Fruit fly (Drosophila melanogaster) whole organism, wandering third instar larva: Measurements from ENCODE around the gene pzg.

Experiments used
- Abd-B ChIP-seq: fragments of >200 bp; optimal IDR thresholded peaks from 2 replicates; lab custom pipeline; 2017; ENCODE audit warnings: missing biosample characterization, missing genetic modification characterization
- CG32264 ChIP-seq: fragments of 200-800 bp; sonication (Bioruptor generic); optimal IDR thresholded peaks from 2 replicates; lab custom pipeline; 2016; ENCODE audit warnings: missing biosample characterization, missing genetic modification characterization
- CG9705 ChIP-seq: fragments of 200-800 bp; sonication (Bioruptor generic); optimal IDR thresholded peaks from 2 replicates; lab custom pipeline; 2018; ENCODE audit warnings: missing biosample characterization, mild to moderate bottlenecking, missing genetic modification characterization
- CrebA ChIP-seq: fragments of 200-800 bp; sonication (Bioruptor generic); optimal IDR thresholded peaks from 2 replicates; lab custom pipeline; 2016; ENCODE audit warnings: missing biosample characterization, mild to moderate bottlenecking, missing genetic modification characterization, borderline replicate concordance
- Dfd ChIP-seq: fragments of >200 bp; optimal IDR thresholded peaks from 2 replicates; lab custom pipeline; 2017; ENCODE audit warnings: missing biosample characterization, missing genetic modification characterization
- Dif ChIP-seq: fragments of 200-275, 200-300 bp; sonication (Bioruptor generic); optimal IDR thresholded peaks from 2 replicates; lab custom pipeline; 2018; ENCODE audit warnings: missing biosample characterization, missing genetic modification characterization; ENCODE audit not compliant: partially characterized antibody
- GATAd ChIP-seq: sonication (Bioruptor generic); optimal IDR thresholded peaks from 2 replicates; lab custom pipeline; 2016; ENCODE audit warnings: missing biosample characterization, missing genetic modification characterization
- HLH106 ChIP-seq: fragments of 200-800 bp; optimal IDR thresholded peaks from 3 replicates; lab custom pipeline; 2019; ENCODE audit warnings: missing biosample characterization, mild to moderate bottlenecking, missing genetic modification characterization, moderate library complexity
- Hr78 ChIP-seq: fragments of >200 bp; optimal IDR thresholded peaks from 2 replicates; lab custom pipeline; 2017; ENCODE audit warnings: missing biosample characterization, missing genetic modification characterization
- Hr83 ChIP-seq: fragments of 200-300 bp; sonication (Bioruptor generic); optimal IDR thresholded peaks from 2 replicates; lab custom pipeline; 2016; ENCODE audit warnings: missing biosample characterization, mild to moderate bottlenecking, missing genetic modification characterization, moderate library complexity; ENCODE audit not compliant: poor library complexity, severe bottlenecking
- Jra ChIP-seq: sonication (Bioruptor generic); optimal IDR thresholded peaks from 2 replicates; lab custom pipeline; 2016; ENCODE audit warnings: missing biosample characterization, missing genetic modification characterization
- Mio ChIP-seq: sonication (Bioruptor generic); optimal IDR thresholded peaks from 2 replicates; lab custom pipeline; 2016; ENCODE audit warnings: missing biosample characterization, missing genetic modification characterization
- N ChIP-seq: fragments of >200 bp; optimal IDR thresholded peaks from 2 replicates; lab custom pipeline; 2018; ENCODE audit warnings: missing biosample characterization, missing external identifiers, missing genetic modification characterization
- OdsH ChIP-seq: fragments of 200-800 bp; sonication (Bioruptor generic); optimal IDR thresholded peaks from 2 replicates; lab custom pipeline; 2016; ENCODE audit warnings: missing biosample characterization, mild to moderate bottlenecking, missing genetic modification characterization
- Rel ChIP-seq, 2 experiments: fragments of 200-800 bp; sonication (Bioruptor generic) in 1 of 2; optimal IDR thresholded peaks; 2 replicates in 1 of 2; 3 replicates in 1 of 2; lab custom pipeline; 2016 to 2019; ENCODE audit warnings: mild to moderate bottlenecking in 2 of 2, missing biosample characterization in 2 of 2, missing genetic modification characterization in 2 of 2, moderate library complexity in 1 of 2
- Vsx2 ChIP-seq: fragments of 200-300, 225-300 bp; sonication (Bioruptor generic); optimal IDR thresholded peaks from 2 replicates; lab custom pipeline; 2018; ENCODE audit warnings: missing biosample characterization, missing genetic modification characterization; ENCODE audit not compliant: partially characterized antibody
- br ChIP-seq: fragments of 200-800 bp; sonication (Bioruptor generic); optimal IDR thresholded peaks from 2 replicates; lab custom pipeline; 2016; ENCODE audit warnings: missing biosample characterization, missing genetic modification characterization
- brk ChIP-seq: fragments of 200-800 bp; sonication (Bioruptor generic); optimal IDR thresholded peaks from 2 replicates; lab custom pipeline; 2016; ENCODE audit warnings: missing biosample characterization, mild to moderate bottlenecking, missing genetic modification characterization
- dl ChIP-seq, 2 experiments: fragments of 175-275, 200-275 bp in 1 of 2; fragments of 200-275 bp in 1 of 2; sonication (Bioruptor generic); optimal IDR thresholded peaks; lab custom pipeline; 2018; ENCODE audit warnings: mild to moderate bottlenecking in 2 of 2, missing biosample characterization in 2 of 2, missing genetic modification characterization in 2 of 2, moderate library complexity in 2 of 2; ENCODE audit not compliant: partially characterized antibody in 2 of 2, insufficient read depth in 1 of 2
- dmrt93B ChIP-seq: fragments of 200-800 bp; sonication (Bioruptor generic); optimal IDR thresholded peaks from 2 replicates; lab custom pipeline; 2018; ENCODE audit warnings: missing biosample characterization, mild to moderate bottlenecking, missing genetic modification characterization
- dsf ChIP-seq: sonication (Bioruptor generic); optimal IDR thresholded peaks from 2 replicates; lab custom pipeline; 2016; ENCODE audit warnings: missing biosample characterization, missing genetic modification characterization, borderline replicate concordance
- ey ChIP-seq: fragments of 200-800 bp; sonication (Bioruptor generic); optimal IDR thresholded peaks from 2 replicates; lab custom pipeline; 2016; ENCODE audit warnings: missing biosample characterization, missing genetic modification characterization
- foxo ChIP-seq, 2 experiments: fragments of 200-800 bp; sonication (Bioruptor generic); optimal IDR thresholded peaks; 2 replicates in 1 of 2; 3 replicates in 1 of 2; lab custom pipeline; 2016 to 2017; ENCODE audit warnings: missing biosample characterization in 2 of 2, missing genetic modification characterization in 2 of 2
- fru ChIP-seq: fragments of 200-800 bp; sonication (Bioruptor generic); optimal IDR thresholded peaks from 3 replicates; lab custom pipeline; 2016; ENCODE audit warnings: missing biosample characterization, mild to moderate bottlenecking, missing genetic modification characterization
- lola ChIP-seq: fragments of >200 bp; optimal IDR thresholded peaks from 2 replicates; lab custom pipeline; 2017; ENCODE audit warnings: missing biosample characterization, missing genetic modification characterization
- pan ChIP-seq: fragments of >200 bp; optimal IDR thresholded peaks from 2 replicates; lab custom pipeline; 2017
- psq ChIP-seq: fragments of 200-800 bp; sonication (Bioruptor generic); optimal IDR thresholded peaks from 3 replicates; lab custom pipeline; 2017; ENCODE audit warnings: missing biosample characterization, mild to moderate bottlenecking, missing genetic modification characterization, moderate library complexity
- rgr ChIP-seq: fragments of 200-800 bp; sonication (Bioruptor generic); optimal IDR thresholded peaks from 3 replicates; lab custom pipeline; 2016; ENCODE audit warnings: missing biosample characterization, mild to moderate bottlenecking, missing genetic modification characterization
- sage ChIP-seq: fragments of 200-800 bp; sonication (Bioruptor generic); optimal IDR thresholded peaks from 2 replicates; lab custom pipeline; 2016; ENCODE audit warnings: missing biosample characterization, mild to moderate bottlenecking, missing genetic modification characterization
- sv ChIP-seq: fragments of 200-800 bp; sonication (Bioruptor generic); optimal IDR thresholded peaks from 3 replicates; lab custom pipeline; 2016; ENCODE audit warnings: missing biosample characterization, missing genetic modification characterization

pzg gene

DNA sequence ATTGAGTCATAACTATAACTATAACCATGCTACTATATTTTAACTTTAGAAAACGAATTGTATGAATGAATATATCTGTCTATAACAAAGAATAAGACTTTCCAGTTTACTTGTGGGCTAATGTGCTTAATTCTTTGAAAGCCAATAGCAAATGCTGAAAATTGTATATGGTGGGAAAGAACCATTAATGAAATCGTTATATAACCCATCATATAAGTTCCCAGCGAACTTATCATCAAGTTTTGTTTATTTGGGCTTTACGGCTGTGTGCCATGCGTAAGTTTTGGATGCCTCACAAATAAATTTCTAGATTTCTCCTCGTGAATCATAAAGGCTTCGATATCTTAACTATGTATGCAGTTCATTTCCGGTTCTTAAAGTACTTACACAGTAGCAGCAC, 2.1 kb upstream of the pzg start:
- TF ChIP-seq HLH106 (tag; lab: Kevin White, UChicago) (no peak), Rel (GFP tag; optimal IDR thresholded peaks at IDR 0.05; lab: Kevin White, UChicago) (no peak), Rel (tag; optimal IDR thresholded peaks at IDR 0.05; lab: Kevin White, UChicago) (peak; percentile 33)

DNA sequence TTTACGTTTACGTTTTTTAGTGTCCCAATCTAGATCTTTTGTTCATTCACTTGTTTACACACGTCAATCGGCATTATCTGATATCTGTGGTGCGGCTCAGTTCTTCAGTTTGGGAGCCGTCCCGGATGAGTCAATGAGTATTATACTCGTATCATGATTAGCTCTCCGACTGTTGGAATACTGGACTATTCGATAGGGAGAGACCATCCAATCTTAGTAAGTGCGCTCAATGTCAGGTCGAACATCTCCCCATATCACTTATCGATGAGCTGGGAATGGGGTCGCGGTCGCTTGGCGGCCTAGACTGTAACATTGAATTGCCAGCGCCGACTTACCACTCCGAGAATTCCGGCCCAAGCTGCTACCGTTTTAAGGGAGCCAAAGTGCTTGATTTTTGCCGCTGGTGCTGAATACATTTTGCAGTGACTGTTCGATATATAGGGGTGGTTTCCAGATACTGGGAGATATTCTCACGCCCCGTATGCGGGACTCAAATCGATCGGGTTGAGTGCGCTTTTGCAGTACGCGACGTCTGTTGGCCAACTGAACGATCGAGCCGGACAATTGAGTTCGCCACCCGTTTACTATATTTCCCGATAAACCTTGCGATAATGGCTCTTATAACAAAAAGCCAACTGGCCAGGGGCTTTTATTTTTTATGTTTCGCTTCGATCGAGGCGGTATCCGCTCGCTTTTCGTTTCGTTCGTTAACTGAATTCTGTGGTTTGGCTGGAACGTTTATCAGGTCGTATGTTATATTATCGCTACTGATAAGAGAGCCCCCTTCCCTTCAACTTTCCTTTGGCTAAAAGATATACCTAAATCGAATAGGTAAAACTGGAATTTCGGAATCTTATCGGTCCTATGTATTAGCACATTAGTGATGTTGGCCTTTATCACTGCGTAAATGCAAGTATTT, 920 bp upstream of the pzg start:
- TF ChIP-seq br (GFP tag; lab: Kevin White, UChicago) (no peak), foxo (GFP tag; optimal IDR thresholded peaks at IDR 0.05; lab: Kevin White, UChicago) (no peak), Dif (GFP tag; lab: Kevin White, UChicago) (no peak), N (GFP tag; lab: Kevin White, UChicago) (no peak), GATAd (GFP tag; lab: Kevin White, UChicago) (no peak), dl (GFP tag; optimal IDR thresholded peaks at IDR 0.05; lab: Kevin White, UChicago; ENCODE audit: insufficient read depth in 1 of 2, partially characterized antibody in 2 of 2) (no peak), dmrt93B (GFP tag; lab: Kevin White, UChicago) (no peak), Rel (GFP tag; optimal IDR thresholded peaks at IDR 0.05; lab: Kevin White, UChicago) (no peak), Rel (tag; optimal IDR thresholded peaks at IDR 0.05; lab: Kevin White, UChicago) (peak; percentile 72), pan (lab: Kevin White, UChicago) (no peak)

dm6 chr3L:21290336-21290735, 4.4 kb downstream of the pzg start:
- TF ChIP-seq OdsH (no peak), Hr78 (GFP tag; lab: Kevin White, UChicago) (no peak), Vsx2 (no peak), dmrt93B (GFP tag; lab: Kevin White, UChicago) (no peak), CG9705 (GFP tag; lab: Kevin White, UChicago) (no peak), sage (GFP tag; lab: Kevin White, UChicago) (no peak), N (GFP tag; lab: Kevin White, UChicago) (no peak), brk (GFP tag; lab: Kevin White, UChicago) (no peak), psq (GFP tag; lab: Kevin White, UChicago) (no peak), fru (GFP tag; lab: Kevin White, UChicago) (no peak), CrebA (GFP tag; lab: Kevin White, UChicago) (no peak), br (GFP tag; lab: Kevin White, UChicago) (no peak), Dif (GFP tag; lab: Kevin White, UChicago) (no peak), ey (GFP tag; lab: Kevin White, UChicago) (no peak), Rel (GFP tag; optimal IDR thresholded peaks at IDR 0.05; lab: Kevin White, UChicago) (no peak), Rel (tag; optimal IDR thresholded peaks at IDR 0.05; lab: Kevin White, UChicago) (no peak)
- TF ChIP-seq, all 38 proteins: peak for 0

DNA sequence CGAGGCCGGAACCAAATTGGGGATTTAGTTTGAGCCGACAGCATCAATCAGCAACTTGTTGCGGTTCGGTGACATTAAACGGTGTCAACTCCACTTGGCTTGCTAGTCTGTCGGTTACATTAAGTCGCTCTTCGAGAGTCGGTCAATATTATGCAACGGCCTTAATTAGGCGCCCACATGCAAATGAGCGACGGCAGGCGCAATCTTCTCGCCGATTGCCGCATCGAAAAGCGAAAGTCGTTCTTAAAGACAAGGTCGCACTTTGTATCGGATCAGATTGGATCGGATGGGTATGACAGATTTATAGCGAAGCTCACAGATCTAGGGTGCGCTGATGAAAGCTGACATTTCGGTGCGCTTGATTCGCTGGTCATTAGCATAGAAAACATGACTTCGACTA, 5.2 kb downstream of the pzg start:
- no peak for TF ChIP-seq GATAd (GFP tag; lab: Kevin White, UChicago)
- no peak for TF ChIP-seq Dif (GFP tag; lab: Kevin White, UChicago)
- TF ChIP-seq Hr83 = no peak
- no peak for TF ChIP-seq Mio (GFP tag; lab: Kevin White, UChicago)
- TF ChIP-seq Jra (GFP tag; lab: Kevin White, UChicago) = no peak
- TF ChIP-seq pan (lab: Kevin White, UChicago) = no peak
- TF ChIP-seq br (GFP tag; lab: Kevin White, UChicago) = no peak
- no peak for TF ChIP-seq rgr (GFP tag; lab: Kevin White, UChicago)
- no peak for TF ChIP-seq brk (GFP tag; lab: Kevin White, UChicago)
- TF ChIP-seq CrebA (GFP tag; lab: Kevin White, UChicago) = no peak
- no peak for TF ChIP-seq dsf

- no peak for TF ChIP-seq rgr (GFP tag; lab: Kevin White, UChicago)
- no peak for TF ChIP-seq psq (GFP tag; lab: Kevin White, UChicago)
- TF ChIP-seq lola = no peak
- TF ChIP-seq fru (GFP tag; lab: Kevin White, UChicago) = no peak
- TF ChIP-seq dl (GFP tag; optimal IDR thresholded peaks at IDR 0.05; lab: Kevin White, UChicago; ENCODE audit: insufficient read depth in 1 of 2, partially characterized antibody in 2 of 2) = no peak
- no peak for TF ChIP-seq CG9705 (GFP tag; lab: Kevin White, UChicago)
- no peak for TF ChIP-seq Abd-B (GFP tag; lab: Kevin White, UChicago)
- TF ChIP-seq CG32264 (GFP tag; lab: Kevin White, UChicago) = no peak
- no peak for TF ChIP-seq Dif (GFP tag; lab: Kevin White, UChicago)
- TF ChIP-seq sv (GFP tag; lab: Kevin White, UChicago) = no peak
- no peak for TF ChIP-seq OdsH
- TF ChIP-seq brk (GFP tag; lab: Kevin White, UChicago) = no peak
- no peak for TF ChIP-seq br (GFP tag; lab: Kevin White, UChicago)
- no peak for TF ChIP-seq Dfd
- TF ChIP-seq HLH106 (tag; lab: Kevin White, UChicago) = no peak
- no peak for TF ChIP-seq Jra (GFP tag; lab: Kevin White, UChicago)
- no peak for TF ChIP-seq CrebA (GFP tag; lab: Kevin White, UChicago)
- TF ChIP-seq, all 38 proteins: peak for 0
Observed at dm6 chr3L:21292700-21293099, 6.8 kb downstream of the pzg start, which contains the start of gene Cpr78Ca. Gene Cpr78Ca (minus strand): TSS chr3L:21292800.
